Fruit fly (Drosophila melanogaster) whole organism, embryonic: ENCODE results near the gene CG13069.

Experiments
- CG11093 ChIP-seq: fragments of 200-800 bp; sonication (Bioruptor generic); IDR thresholded peaks from 3 replicates; pipeline ENCODE4 v1.3.6; 2022; ENCODE audit warnings: missing biosample characterization, missing genetic modification characterization
- CG11560 ChIP-seq: fragments of 200-800 bp; sonication (Bioruptor generic); IDR thresholded peaks from 3 replicates; pipeline ENCODE4 v1.3.6; 2022; ENCODE audit warnings: missing biosample characterization, missing genetic modification characterization
- CG12391 ChIP-seq: fragments of 200-800 bp; sonication (Bioruptor generic); optimal IDR thresholded peaks from 3 replicates; lab custom pipeline; 2018; ENCODE audit warnings: missing biosample characterization, mild to moderate bottlenecking, missing genetic modification characterization, moderate library complexity
- CG12659 ChIP-seq: fragments of 200-800 bp; sonication (Bioruptor generic); optimal IDR thresholded peaks from 3 replicates; lab custom pipeline; 2017; ENCODE audit warnings: mild to moderate bottlenecking, missing biosample characterization, missing genetic modification reagents, missing genetic modification characterization
- CG1529 ChIP-seq: fragments of 200-800 bp; sonication (Bioruptor generic); optimal IDR thresholded peaks from 3 replicates; lab custom pipeline; 2018; ENCODE audit warnings: missing biosample characterization, missing genetic modification characterization
- CG15479 ChIP-seq: fragments of 200-800 bp; sonication (Bioruptor generic); optimal IDR thresholded peaks from 3 replicates; lab custom pipeline; 2019; ENCODE audit warnings: missing biosample characterization, mild to moderate bottlenecking, missing genetic modification characterization, moderate library complexity
- CG17328 ChIP-seq: fragments of 200-800 bp; sonication (Bioruptor generic); IDR thresholded peaks from 2 replicates; pipeline ENCODE4 v1.3.6; 2022; ENCODE audit warnings: missing biosample characterization, missing genetic modification characterization
- CG30431 ChIP-seq: fragments of 200-800 bp; sonication (Bioruptor generic); optimal IDR thresholded peaks from 2 replicates; lab custom pipeline; 2017; ENCODE audit warnings: missing biosample characterization, missing genetic modification characterization
- CG5245 ChIP-seq: fragments of 200-800 bp; sonication (Bioruptor generic); optimal IDR thresholded peaks from 3 replicates; lab custom pipeline; 2016; ENCODE audit warnings: missing biosample characterization, missing genetic modification characterization
- CG6683 ChIP-seq: fragments of 200-800 bp; sonication (Bioruptor generic); optimal IDR thresholded peaks from 2 replicates; lab custom pipeline; 2017; ENCODE audit warnings: missing biosample characterization, mild to moderate bottlenecking, missing genetic modification characterization, missing genetic modification reagents
- D19A ChIP-seq: fragments of 200-800 bp; optimal IDR thresholded peaks from 3 replicates; lab custom pipeline; 2019; ENCODE audit warnings: missing biosample characterization, mild to moderate bottlenecking, missing genetic modification characterization, moderate library complexity
- D19B ChIP-seq: fragments of 200-800 bp; sonication (Bioruptor generic); optimal IDR thresholded peaks from 2 replicates; lab custom pipeline; 2017; ENCODE audit warnings: missing biosample characterization, mild to moderate bottlenecking, missing genetic modification characterization
- Dll ChIP-seq: fragments of 200-800 bp; sonication (Bioruptor generic); IDR thresholded peaks from 4 replicates; pipeline ENCODE4 v1.3.6; 2022; ENCODE audit warnings: missing biosample characterization, missing genetic modification characterization; ENCODE audit not compliant: partially characterized antibody
- Doc3 ChIP-seq: fragments of 200-800 bp; sonication (Bioruptor generic); IDR thresholded peaks from 3 replicates; pipeline ENCODE4 v1.3.6; 2022; ENCODE audit warnings: missing biosample characterization, missing genetic modification characterization; ENCODE audit not compliant: partially characterized antibody
- Drgx ChIP-seq: fragments of 200-800 bp; sonication (Bioruptor generic); IDR thresholded peaks from 2 replicates; pipeline ENCODE4 v1.3.6; 2022; ENCODE audit warnings: missing biosample characterization, missing genetic modification characterization
- HLH3B ChIP-seq: fragments of 200-800 bp; sonication (Bioruptor generic); IDR thresholded peaks from 2 replicates; pipeline ENCODE4 v1.3.6; 2022; ENCODE audit warnings: missing biosample characterization, missing genetic modification characterization
- HLH4C ChIP-seq: fragments of 200-800 bp; sonication (Bioruptor generic); IDR thresholded peaks from 3 replicates; pipeline ENCODE4 v1.3.6; 2022; ENCODE audit warnings: missing biosample characterization, missing genetic modification characterization; ENCODE audit not compliant: partially characterized antibody
- Hr3 ChIP-seq: fragments of 200-800 bp; sonication (Bioruptor generic); optimal IDR thresholded peaks from 3 replicates; lab custom pipeline; 2016; ENCODE audit warnings: missing biosample characterization, missing genetic modification characterization
- Meics ChIP-seq: fragments of 200-800 bp; sonication (Bioruptor generic); optimal IDR thresholded peaks from 2 replicates; lab custom pipeline; 2017; ENCODE audit warnings: missing biosample characterization, mild to moderate bottlenecking, missing genetic modification characterization
- Ptx1 ChIP-seq: fragments of 200-800 bp; sonication (Bioruptor generic); IDR thresholded peaks from 2 replicates; pipeline ENCODE4 v1.3.6; 2022; ENCODE audit warnings: missing biosample characterization, missing genetic modification characterization
- bsh ChIP-seq, 2 experiments: fragments of 200-800 bp; sonication (Bioruptor generic); optimal IDR thresholded peaks; 2 replicates each; lab custom pipeline; 2017 to 2018; ENCODE audit warnings: mild to moderate bottlenecking in 2 of 2, missing biosample characterization in 2 of 2, missing genetic modification characterization in 2 of 2, moderate library complexity in 1 of 2
- chinmo ChIP-seq: fragments of 200-800 bp; sonication (Bioruptor generic); IDR thresholded peaks from 4 replicates; pipeline ENCODE4 v1.3.6; 2022; ENCODE audit warnings: missing biosample characterization, missing genetic modification characterization; ENCODE audit not compliant: partially characterized antibody
- cwo ChIP-seq: fragments of 200-800 bp; sonication (Bioruptor generic); optimal IDR thresholded peaks from 3 replicates; lab custom pipeline; 2017; ENCODE audit warnings: missing biosample characterization, missing genetic modification characterization, mild to moderate bottlenecking, moderate library complexity, missing genetic modification reagents
- fd96Cb ChIP-seq: fragments of 200-800 bp; sonication (Bioruptor generic); optimal IDR thresholded peaks from 2 replicates; lab custom pipeline; 2018; ENCODE audit warnings: missing biosample characterization, mild to moderate bottlenecking, missing genetic modification characterization, moderate library complexity
- gfzf ChIP-seq: fragments of 200-800 bp; sonication (Bioruptor generic); optimal IDR thresholded peaks from 2 replicates; lab custom pipeline; 2016; ENCODE audit warnings: missing biosample characterization, mild to moderate bottlenecking, missing genetic modification characterization, moderate library complexity
- ken ChIP-seq: fragments of 200-800 bp; sonication (Bioruptor generic); IDR thresholded peaks from 3 replicates; pipeline ENCODE4 v1.3.6; 2022; ENCODE audit warnings: missing biosample characterization, missing genetic modification characterization
- klu ChIP-seq: fragments of 200-800 bp; sonication (Bioruptor generic); IDR thresholded peaks from 2 replicates; pipeline ENCODE4 v1.3.6; 2022; ENCODE audit warnings: missing biosample characterization, missing genetic modification characterization
- lbe ChIP-seq: fragments of 200-800 bp; sonication (Bioruptor generic); optimal IDR thresholded peaks from 2 replicates; lab custom pipeline; 2016; ENCODE audit warnings: missing biosample characterization, mild to moderate bottlenecking, missing genetic modification characterization
- lola ChIP-seq, 3 experiments: fragments of >200 bp in 2 of 3; fragments of 200-800 bp in 1 of 3; sonication (Bioruptor generic) in 1 of 3; optimal IDR thresholded peaks; 2 replicates each; lab custom pipeline; 2017 to 2019; ENCODE audit warnings: missing biosample characterization in 3 of 3, missing genetic modification characterization in 3 of 3, mild to moderate bottlenecking in 1 of 3, moderate library complexity in 1 of 3
- onecut ChIP-seq: fragments of 200-800 bp; sonication (Bioruptor generic); IDR thresholded peaks from 2 replicates; pipeline ENCODE4 v1.3.6; 2022; ENCODE audit warnings: missing biosample characterization, missing genetic modification characterization
- psq ChIP-seq: fragments of 200-800 bp; sonication (Bioruptor generic); optimal IDR thresholded peaks from 2 replicates; lab custom pipeline; 2017; ENCODE audit warnings: missing biosample characterization, missing genetic modification characterization
- run ChIP-seq: fragments of 200-800 bp; sonication (Bioruptor generic); optimal IDR thresholded peaks from 3 replicates; lab custom pipeline; 2018; ENCODE audit warnings: missing biosample characterization, mild to moderate bottlenecking, missing genetic modification characterization
- sens ChIP-seq: fragments of 200-800 bp; sonication (Bioruptor generic); peaks from one replicate; lab custom pipeline; 2016; ENCODE audit warnings: missing biosample characterization, missing genetic modification characterization
- tup ChIP-seq: fragments of 200-800 bp; sonication (Bioruptor generic); optimal IDR thresholded peaks from 2 replicates; lab custom pipeline; 2016; ENCODE audit warnings: missing biosample characterization, mild to moderate bottlenecking, missing genetic modification characterization, moderate library complexity

Gene CG13069

DNA sequence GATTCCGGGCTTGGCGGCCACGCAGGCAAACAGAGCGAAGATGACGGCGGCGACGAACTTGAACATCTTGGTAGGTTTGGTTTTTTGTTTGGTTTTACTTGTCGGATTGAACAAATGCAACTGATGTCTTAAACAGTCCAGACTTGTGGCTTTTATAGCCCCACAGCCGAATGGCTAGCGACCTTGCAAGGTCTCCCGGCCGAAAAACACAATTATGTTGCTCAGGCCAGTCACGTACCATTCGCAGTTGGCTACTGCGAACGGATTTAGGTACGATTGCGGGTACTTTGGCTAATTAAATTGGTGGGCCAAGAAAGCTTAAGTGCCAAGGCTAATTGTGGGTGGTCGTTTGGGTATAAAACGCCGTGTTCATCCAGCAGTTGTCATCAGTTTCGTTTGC lies at the start of gene CG13069, which contains the start of gene CG13051:
Gene CG13069 (plus strand): TSS at position 386 of the 400 bp plus-strand sequence.
Gene CG13051 (minus strand): TSS at position 101 of the 400 bp plus-strand sequence.
- 0 out of 4 replicates have a peak, but pooled peaks have one; percentile 15 for TF ChIP-seq chinmo (GFP tag; lab: Robert Waterston, UW)
- no peak for TF ChIP-seq Meics (GFP tag; lab: Kevin White, UChicago)
- no peak for TF ChIP-seq HLH4C (GFP tag; lab: Robert Waterston, UW)
- TF ChIP-seq, all 482 proteins: peak for 1

dm6 chr3L:16215411-16215810 lies 49.8 kb upstream of the CG13069 start:
- no peak for TF ChIP-seq D19A (tag; lab: Kevin White, UChicago)
- TF ChIP-seq CG5245 (GFP tag; lab: Kevin White, UChicago) = no peak
- TF ChIP-seq ken = no peak
- TF ChIP-seq cwo (GFP tag; lab: Kevin White, UChicago) = no peak
- TF ChIP-seq CG11560 (tag; lab: Robert Waterston, UW) = no peak

dm6 chr3L:16215816-16216215 lies 49.4 kb upstream of the CG13069 start:
- TF ChIP-seq lola (GFP tag; optimal IDR thresholded peaks at IDR 0.05; lab: Kevin White, UChicago) (no peak), Hr3 (GFP tag; lab: Kevin White, UChicago) (no peak), lbe (peak; percentile 37)

DNA sequence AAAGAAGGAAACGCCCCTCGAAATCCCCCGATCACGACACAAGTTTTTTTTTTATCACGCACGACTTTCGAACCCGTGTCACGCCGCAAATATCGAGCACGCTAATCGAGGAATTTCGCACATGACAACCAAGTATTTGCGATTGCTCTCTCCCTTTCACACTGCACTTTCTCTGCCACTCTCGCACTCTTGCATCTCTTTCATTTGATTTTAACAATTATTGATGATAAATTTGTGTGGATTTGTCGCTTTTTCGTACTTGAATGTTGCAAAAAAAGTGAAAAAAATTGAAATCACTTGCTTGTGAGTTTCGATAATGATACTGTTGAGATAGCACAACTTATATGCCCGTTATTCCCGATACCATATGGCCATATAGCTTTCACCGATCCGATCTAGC lies 48.0 kb upstream of the CG13069 start, which contains the start of gene CG13073:
Gene CG13073 (minus strand): TSS at position 101 of the 400 bp plus-strand sequence.
- TF ChIP-seq CG30431 (GFP tag; lab: Kevin White, UChicago) (no peak), Dll (GFP tag; lab: Robert Waterston, UW) (0 out of 4 replicates have a peak, but pooled peaks have one; percentile 39), D19B (GFP tag; lab: Kevin White, UChicago) (no peak), Doc3 (GFP tag; lab: Robert Waterston, UW) (0 out of 3 replicates have a peak, but pooled peaks have one; percentile 37), CG12659 (no peak), CG12391 (tag; lab: Kevin White, UChicago) (no peak), tup (GFP tag; lab: Kevin White, UChicago) (no peak)

- TF ChIP-seq Ptx1 (GFP tag; lab: Robert Waterston, UW) (0 out of 2 replicates have a peak, but pooled peaks have one; percentile 15), CG11093 (GFP tag; lab: Robert Waterston, UW) (no peak), HLH3B (no peak), Drgx (peak; percentile 82), CG17328 (GFP tag; lab: Robert Waterston, UW) (no peak), onecut (GFP tag; lab: Robert Waterston, UW) (no peak), gfzf (GFP tag; lab: Kevin White, UChicago) (no peak), psq (GFP tag; lab: Kevin White, UChicago) (no peak), klu (GFP tag; lab: Robert Waterston, UW) (no peak), CG6683 (GFP tag; lab: Kevin White, UChicago) (no peak), sens (GFP tag; lab: Kevin White, UChicago) (peak; percentile 64), bsh (GFP tag; optimal IDR thresholded peaks at IDR 0.05; lab: Kevin White, UChicago) (peak in 1 of 2 experiments; percentile 48)
Measured at dm6 chr3L:16217935-16218334, 47.2 kb upstream of the CG13069 start.

DNA sequence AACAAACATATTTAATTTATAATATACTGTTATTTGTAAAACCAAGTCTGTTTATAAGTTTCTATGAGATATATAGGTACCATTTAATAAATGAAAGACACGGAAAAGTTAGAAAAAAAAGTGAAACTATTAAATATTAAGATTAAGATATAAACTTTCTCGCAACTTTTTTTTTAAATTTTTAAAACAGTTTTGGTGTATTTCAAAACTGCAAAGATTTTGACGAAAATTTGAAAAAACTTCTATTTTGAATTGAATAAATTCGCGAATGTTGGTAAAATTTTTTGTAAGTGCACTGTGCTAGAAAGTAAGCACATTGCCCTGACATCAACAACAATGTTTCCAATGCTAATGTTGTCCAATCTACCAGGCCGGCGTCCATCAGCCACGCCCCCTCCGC lies 43.9 kb upstream of the CG13069 start:
- TF ChIP-seq CG15479 (no peak), CG1529 (GFP tag; lab: Kevin White, UChicago) (no peak), run (tag; lab: Kevin White, UChicago) (no peak), fd96Cb (no peak)
- TF ChIP-seq, all 482 proteins: peak for 0
